Worm (Caenorhabditis elegans) whole organism, mixed stage, embryonic: ENCODE results near the gene Y116A8C.23.

Experiments used
- M03D4.4 ChIP-seq: sonication (generic microtip); optimal IDR thresholded peaks from 2 replicates; lab custom pipeline; 2017; ENCODE audit warnings: mild to moderate bottlenecking, missing genetic modification characterization, missing compliant biosample characterization
- bed-3 ChIP-seq: fragments of 200-800 bp; sonication (Bioruptor generic); optimal IDR thresholded peaks from 3 replicates; lab custom pipeline; 2018; ENCODE audit warnings: mild to moderate bottlenecking, missing genetic modification characterization, moderate library complexity, missing compliant biosample characterization
- blmp-1 ChIP-seq: fragments of 150-350 bp; optimal IDR thresholded peaks from 2 replicates; lab custom pipeline; 2014; ENCODE audit warnings: missing biosample characterization, missing genetic modification characterization
- ceh-39 ChIP-seq: fragments of 150-350 bp; optimal IDR thresholded peaks from 2 replicates; lab custom pipeline; 2014; ENCODE audit warnings: missing biosample characterization, missing genetic modification characterization
- ceh-43 ChIP-seq: fragments of 200-800 bp; sonication (Bioruptor generic); optimal IDR thresholded peaks from 2 replicates; lab custom pipeline; 2018; ENCODE audit warnings: mild to moderate bottlenecking, missing genetic modification characterization, moderate library complexity, missing compliant biosample characterization
- ceh-83 ChIP-seq: fragments of 200-800 bp; sonication (Bioruptor generic); optimal IDR thresholded peaks from 2 replicates; lab custom pipeline; 2018; ENCODE audit warnings: mild to moderate bottlenecking, missing genetic modification characterization, missing compliant biosample characterization
- ces-1 ChIP-seq: fragments of 150-350 bp; optimal IDR thresholded peaks from 2 replicates; lab custom pipeline; 2014; ENCODE audit warnings: missing biosample characterization, missing genetic modification reagents, missing genetic modification characterization
- cnd-1 ChIP-seq: fragments of 200-800 bp; sonication (Bioruptor generic); optimal IDR thresholded peaks from 2 replicates; lab custom pipeline; 2018; ENCODE audit warnings: mild to moderate bottlenecking, missing genetic modification characterization, missing compliant biosample characterization
- drap-1 ChIP-seq: fragments of 200-800 bp; sonication (Bioruptor generic); optimal IDR thresholded peaks from 3 replicates; lab custom pipeline; 2018; ENCODE audit warnings: mild to moderate bottlenecking, missing genetic modification characterization, missing compliant biosample characterization
- elt-1 ChIP-seq: sonication (generic microtip); optimal IDR thresholded peaks from 2 replicates; lab custom pipeline; 2017; ENCODE audit warnings: missing genetic modification characterization, mild to moderate bottlenecking, missing compliant biosample characterization, antibody characterized with exemption, moderate library complexity, borderline replicate concordance; ENCODE audit not compliant: insufficient read depth
- elt-3 ChIP-seq: fragments of 150-350 bp; optimal IDR thresholded peaks from 2 replicates; lab custom pipeline; 2014; ENCODE audit warnings: missing biosample characterization, missing genetic modification characterization
- flh-1 ChIP-seq: fragments of 200-800 bp; sonication (Bioruptor generic); optimal IDR thresholded peaks from 2 replicates; lab custom pipeline; 2018; ENCODE audit warnings: mild to moderate bottlenecking, missing genetic modification characterization, moderate library complexity, missing compliant biosample characterization
- ham-2 ChIP-seq: fragments of 200-800 bp; sonication (Bioruptor generic); optimal IDR thresholded peaks from 2 replicates; lab custom pipeline; 2018; ENCODE audit warnings: mild to moderate bottlenecking, missing genetic modification characterization, missing compliant biosample characterization
- hlh-1 ChIP-seq: fragments of 150-350 bp; optimal IDR thresholded peaks from 2 replicates; lab custom pipeline; 2014; ENCODE audit warnings: missing biosample characterization, missing genetic modification reagents, missing genetic modification characterization
- lin-13 ChIP-seq: fragments of 150-350 bp; optimal IDR thresholded peaks from 2 replicates; lab custom pipeline; 2014; ENCODE audit warnings: missing biosample characterization, missing genetic modification characterization
- lin-32 ChIP-seq: fragments of 200-800 bp; sonication (Bioruptor generic); optimal IDR thresholded peaks from 2 replicates; lab custom pipeline; 2018; ENCODE audit warnings: mild to moderate bottlenecking, missing genetic modification characterization, missing compliant biosample characterization
- lsy-2 ChIP-seq: fragments of 150-350 bp; optimal IDR thresholded peaks from 2 replicates; lab custom pipeline; 2014; ENCODE audit warnings: missing biosample characterization, missing genetic modification characterization
- mab-5 ChIP-seq: fragments of 150-350 bp; optimal IDR thresholded peaks from 2 replicates; lab custom pipeline; 2014; ENCODE audit warnings: missing biosample characterization, missing genetic modification characterization
- mep-1 ChIP-seq: fragments of 150-350 bp; optimal IDR thresholded peaks from 2 replicates; lab custom pipeline; 2017; ENCODE audit warnings: missing biosample characterization, missing genetic modification reagents, missing genetic modification characterization, inconsistent platforms
- mls-2 ChIP-seq: sonication (generic microtip); optimal IDR thresholded peaks from 2 replicates; lab custom pipeline; 2016; ENCODE audit warnings: mild to moderate bottlenecking, missing genetic modification characterization, moderate library complexity, missing compliant biosample characterization
- nhr-12 ChIP-seq: fragments of 150-350 bp; optimal IDR thresholded peaks from 2 replicates; lab custom pipeline; 2014; ENCODE audit warnings: missing biosample characterization, missing genetic modification characterization
- nhr-2 ChIP-seq: fragments of 150-350 bp; optimal IDR thresholded peaks from 2 replicates; lab custom pipeline; 2014; ENCODE audit warnings: missing biosample characterization, missing genetic modification characterization
- nhr-237 ChIP-seq: fragments of 150-350 bp; optimal IDR thresholded peaks from 2 replicates; lab custom pipeline; 2014; ENCODE audit warnings: missing biosample characterization, missing genetic modification characterization
- nhr-28 ChIP-seq: fragments of 150-350 bp; optimal IDR thresholded peaks from 2 replicates; lab custom pipeline; 2014; ENCODE audit warnings: missing biosample characterization, missing genetic modification characterization
- nhr-76 ChIP-seq: sonication (generic microtip); optimal IDR thresholded peaks from 2 replicates; lab custom pipeline; 2017; ENCODE audit warnings: missing biosample characterization, missing genetic modification characterization
- pha-4 ChIP-seq: fragments of 150-350 bp; optimal IDR thresholded peaks from 2 replicates; lab custom pipeline; 2018; ENCODE audit warnings: missing biosample characterization, missing genetic modification reagents, missing genetic modification characterization
- sem-2 ChIP-seq: fragments of 200-800 bp; sonication (Bioruptor generic); optimal IDR thresholded peaks from 2 replicates; lab custom pipeline; 2018; ENCODE audit warnings: mild to moderate bottlenecking, missing genetic modification characterization, missing compliant biosample characterization
- snpc-4 ChIP-seq: fragments of 150-350 bp; optimal IDR thresholded peaks from 2 replicates; lab custom pipeline; 2014; ENCODE audit warnings: missing biosample characterization, missing genetic modification characterization
- sptf-1 ChIP-seq: sonication (generic microtip); optimal IDR thresholded peaks from 2 replicates; lab custom pipeline; 2017; ENCODE audit warnings: mild to moderate bottlenecking, missing genetic modification characterization, moderate library complexity, missing compliant biosample characterization
- tbx-8 ChIP-seq: fragments of 200-800 bp; sonication (Bioruptor generic); optimal IDR thresholded peaks from 2 replicates; lab custom pipeline; 2018; ENCODE audit warnings: mild to moderate bottlenecking, missing genetic modification characterization, moderate library complexity, missing compliant biosample characterization
- unc-120 ChIP-seq: sonication (generic microtip); optimal IDR thresholded peaks from 2 replicates; lab custom pipeline; 2017; ENCODE audit warnings: missing genetic modification characterization, missing compliant biosample characterization; ENCODE audit not compliant: poor library complexity, severe bottlenecking
- unc-39 ChIP-seq: fragments of 150-350 bp; optimal IDR thresholded peaks from 2 replicates; lab custom pipeline; 2014; ENCODE audit warnings: missing biosample characterization, missing genetic modification characterization
- unc-62 ChIP-seq: fragments of 150-350 bp; optimal IDR thresholded peaks from 2 replicates; lab custom pipeline; 2014; ENCODE audit warnings: missing biosample characterization, missing genetic modification reagents, missing genetic modification characterization
- zip-8 ChIP-seq: fragments of 150-350 bp; optimal IDR thresholded peaks from 2 replicates; lab custom pipeline; 2014; ENCODE audit warnings: missing biosample characterization, missing genetic modification characterization
- ztf-11 ChIP-seq: fragments of 150-350 bp; optimal IDR thresholded peaks from 2 replicates; lab custom pipeline; 2014; ENCODE audit warnings: missing biosample characterization, missing genetic modification characterization

Gene Y116A8C.23

ce11 chrIV:17084839-17085238 lies 31.5 kb downstream of the Y116A8C.23 start:
- no peak for TF ChIP-seq ceh-39 (tag; lab: Kevin White, UChicago)
- no peak for TF ChIP-seq nhr-2 (tag; lab: Kevin White, UChicago)
- TF ChIP-seq ces-1: no peak
- TF ChIP-seq mep-1: no peak
- TF ChIP-seq tbx-8 (GFP tag; lab: Kevin White, UChicago): no peak
- no peak for TF ChIP-seq mls-2 (tag; lab: Kevin White, UChicago)
- TF ChIP-seq nhr-28 (tag; lab: Kevin White, UChicago): no peak
- no peak for TF ChIP-seq flh-1 (GFP tag; lab: Kevin White, UChicago)
- no peak for TF ChIP-seq ceh-83 (GFP tag; lab: Kevin White, UChicago)
- TF ChIP-seq mab-5 (tag; lab: Kevin White, UChicago): no peak

DNA sequence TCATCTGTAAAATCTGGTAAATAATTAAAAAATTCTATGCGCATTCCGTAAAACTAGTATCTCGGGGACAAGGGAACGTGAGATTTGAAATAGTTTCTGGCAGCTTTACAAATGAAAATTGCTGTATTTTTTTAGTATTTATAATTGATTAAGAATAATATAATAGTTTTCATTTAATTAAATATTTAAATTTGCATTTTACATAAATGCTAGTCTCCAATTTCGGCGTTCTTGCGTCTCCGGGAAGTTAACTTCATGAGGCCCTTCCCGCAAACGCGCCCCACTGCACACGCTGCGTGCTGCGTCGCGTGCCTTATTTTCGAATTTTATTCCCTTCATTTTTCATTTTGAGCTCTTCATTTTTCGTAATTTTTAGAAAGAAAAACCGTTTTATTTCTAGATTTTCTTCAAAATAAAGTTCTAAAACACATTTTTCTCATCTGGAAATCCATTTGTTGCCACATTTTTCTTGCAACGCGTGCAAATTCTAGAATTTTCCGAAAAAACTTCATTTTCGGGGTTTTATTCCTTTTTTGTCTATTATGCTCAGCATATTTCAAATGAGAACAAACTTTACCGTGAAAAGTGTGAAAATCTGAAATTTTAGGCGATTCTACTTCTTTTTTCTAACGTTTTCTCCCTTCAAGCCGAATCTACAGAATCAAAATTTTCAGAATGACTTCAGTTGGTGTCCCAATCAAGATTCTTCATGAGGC lies 34.2 kb downstream of the Y116A8C.23 start, which contains the start of the genes snx-13 and snr-1:
Gene snx-13 (minus strand): TSS at position 55 of the 716 bp plus-strand sequence.
Gene snr-1 (plus strand): TSS at position 666 of the 716 bp plus-strand sequence.
- peak; percentile 71 for TF ChIP-seq ces-1
- TF ChIP-seq nhr-237 (tag; lab: Kevin White, UChicago): peak; percentile 58
- no peak for TF ChIP-seq zip-8 (tag; lab: Kevin White, UChicago)
- TF ChIP-seq ztf-11 (tag; lab: Kevin White, UChicago): no peak
- TF ChIP-seq nhr-76 (tag; lab: Kevin White, UChicago): no peak
- TF ChIP-seq lin-32 (GFP tag; lab: Kevin White, UChicago): peak; percentile 84
- TF ChIP-seq ceh-39 (tag; lab: Kevin White, UChicago): peak; percentile 58
- TF ChIP-seq mep-1: peak; percentile 77
- peak; percentile 51 for TF ChIP-seq unc-120
- TF ChIP-seq tbx-8 (GFP tag; lab: Kevin White, UChicago): peak; percentile 90
- peak; percentile 58 for TF ChIP-seq ham-2
- peak; percentile 66 for TF ChIP-seq lin-13 (tag; lab: Kevin White, UChicago)
- TF ChIP-seq mab-5 (tag; lab: Kevin White, UChicago): no peak
- TF ChIP-seq blmp-1 (tag; lab: Kevin White, UChicago): no peak
- no peak for TF ChIP-seq nhr-2 (tag; lab: Kevin White, UChicago)
- peak; percentile 87 for TF ChIP-seq drap-1
- peak; percentile 82 for TF ChIP-seq bed-3
- peak; percentile 98 for TF ChIP-seq sptf-1
- no peak for TF ChIP-seq unc-62 (GFP tag; lab: Kevin White, UChicago)
- peak; percentile 72 for TF ChIP-seq lsy-2 (tag; lab: Kevin White, UChicago)
- no peak for TF ChIP-seq nhr-12
- peak; percentile 92 for TF ChIP-seq cnd-1 (tag; lab: Kevin White, UChicago)
- peak; percentile 88 for TF ChIP-seq M03D4.4 (tag; lab: Kevin White, UChicago)
- TF ChIP-seq mls-2 (tag; lab: Kevin White, UChicago): peak; percentile 86
- TF ChIP-seq snpc-4 (tag; lab: Kevin White, UChicago): no peak
- TF ChIP-seq ceh-83 (GFP tag; lab: Kevin White, UChicago): peak; percentile 90
- TF ChIP-seq pha-4 (tag; lab: Kevin White, UChicago): peak; percentile 50
- TF ChIP-seq flh-1 (GFP tag; lab: Kevin White, UChicago): peak; percentile 33
- no peak for TF ChIP-seq unc-39 (tag; lab: Kevin White, UChicago)
- TF ChIP-seq sem-2 (GFP tag; lab: Kevin White, UChicago): peak; percentile 80
- no peak for TF ChIP-seq nhr-28 (tag; lab: Kevin White, UChicago)
- TF ChIP-seq hlh-1 (tag; lab: Kevin White, UChicago): no peak
- no peak for TF ChIP-seq elt-1 (tag; lab: Kevin White, UChicago)
- no peak for TF ChIP-seq elt-3 (tag; lab: Kevin White, UChicago)
- peak; percentile 82 for TF ChIP-seq ceh-43 (GFP tag; lab: Kevin White, UChicago)

DNA sequence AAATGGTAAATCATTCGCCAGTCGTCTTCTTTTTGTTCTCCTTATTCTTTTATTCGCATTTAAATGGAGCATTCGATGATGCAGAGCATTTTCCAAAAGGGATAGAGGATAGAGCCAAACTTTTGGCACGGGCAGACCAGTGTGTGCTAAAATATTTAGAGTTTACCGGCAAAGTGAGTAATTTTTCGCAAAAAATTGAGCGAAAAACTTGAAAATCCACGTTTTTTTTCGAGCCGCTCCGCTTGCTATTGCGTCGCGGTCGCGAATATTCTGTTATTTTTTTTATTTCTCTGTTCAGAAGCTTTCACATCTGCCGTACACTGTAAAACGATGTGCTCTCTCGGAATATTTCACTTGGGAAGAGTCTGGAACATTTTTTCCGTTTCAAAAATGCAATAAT lies 35.5 kb downstream of the Y116A8C.23 start, which contains the start of gene Y116A8C.43:
Gene Y116A8C.43 (plus strand): TSS at position 3 of the 400 bp plus-strand sequence.
- no peak for TF ChIP-seq unc-62 (GFP tag; lab: Kevin White, UChicago)
- TF ChIP-seq drap-1: no peak
- TF ChIP-seq hlh-1 (tag; lab: Kevin White, UChicago): no peak
- no peak for TF ChIP-seq bed-3
- no peak for TF ChIP-seq sem-2 (GFP tag; lab: Kevin White, UChicago)
- no peak for TF ChIP-seq ham-2
- no peak for TF ChIP-seq ceh-39 (tag; lab: Kevin White, UChicago)
- TF ChIP-seq nhr-12: no peak
- TF ChIP-seq nhr-28 (tag; lab: Kevin White, UChicago): no peak
- no peak for TF ChIP-seq sptf-1
- no peak for TF ChIP-seq ztf-11 (tag; lab: Kevin White, UChicago)
